Worm (Caenorhabditis elegans): ENCODE measurements around the gene Y54G2A.48.
A peak's percentile ranks its signal among the peaks of the same experiment; 100 is the strongest.

The Y54G2A.48 gene

ce11 chrIV:2803652-2804051 is 28.8 kb downstream of the Y54G2A.48 start, which contains the start of gene Y54G2A.32:
TSS of gene Y54G2A.32 (plus strand) at chrIV:2803952.
- no peak for TF ChIP-seq ccch-3 (GFP tag; optimal IDR thresholded peaks at IDR 0.05)
- TF ChIP-seq madf-10 (tag; optimal IDR thresholded peaks at IDR 0.05) = no peak
- no peak for TF ChIP-seq T07F8.4 (tag; optimal IDR thresholded peaks at IDR 0.05)
- TF ChIP-seq C06A6.2 (GFP tag; conservative IDR thresholded peaks at IDR 0.05) = no peak
- no peak for TF ChIP-seq nhr-80 (tag; optimal IDR thresholded peaks at IDR 0.05)
- no peak for TF ChIP-seq aptf-3 (GFP tag; IDR thresholded peaks at IDR 0.05)

DNA sequence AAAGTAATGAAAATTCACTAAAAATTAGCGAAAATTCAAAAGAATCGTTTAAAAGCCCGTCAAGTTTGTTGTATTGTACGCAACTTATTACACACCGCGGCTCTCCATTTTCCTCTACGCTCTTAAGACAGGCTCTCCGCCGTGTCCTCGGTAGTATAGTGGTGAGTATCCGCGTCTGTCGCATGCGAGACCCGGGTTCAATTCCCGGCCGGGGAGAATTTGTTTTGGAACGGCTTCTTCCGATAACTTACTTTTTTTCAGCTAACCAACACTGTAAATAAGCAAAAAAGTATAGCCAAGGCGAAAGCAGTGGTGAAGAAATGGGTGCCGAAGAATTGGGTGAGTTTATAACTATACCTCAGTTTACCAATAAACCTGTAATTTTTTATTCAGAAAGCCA is 30.3 kb downstream of the Y54G2A.48 start:
- no peak for TF ChIP-seq atf-7 (tag; optimal IDR thresholded peaks at IDR 0.05)
- TF ChIP-seq F10E7.11 (tag; optimal IDR thresholded peaks at IDR 0.05) = no peak
- no peak for TF ChIP-seq aptf-3 (GFP tag; IDR thresholded peaks at IDR 0.05)
- peak; percentile 70 for TF ChIP-seq zim-3 (tag; optimal IDR thresholded peaks at IDR 0.05)
- peak; percentile 29 for TF ChIP-seq F23B12.7 (tag; optimal IDR thresholded peaks at IDR 0.05; ENCODE audit: insufficient read depth)
- TF ChIP-seq F57A8.1 (GFP tag; optimal IDR thresholded peaks at IDR 0.05) = no peak
- peak; percentile 59; the same call in 1 of the 2 replicates for TF ChIP-seq dox-1 (GFP tag; IDR thresholded peaks at IDR 0.05)
- peak; percentile 61 for TF ChIP-seq ztf-18 (tag; optimal IDR thresholded peaks at IDR 0.05)
- TF ChIP-seq ekl-4 (GFP tag; IDR thresholded peaks at IDR 0.05) = no peak
- no peak for TF ChIP-seq lag-1 (GFP tag; IDR thresholded peaks at IDR 0.05)
- TF ChIP-seq mcd-1 (GFP tag; IDR thresholded peaks at IDR 0.05) = 0 out of 2 replicates have a peak, but pooled peaks have one; percentile 41
- no peak for TF ChIP-seq egl-18 (GFP tag; IDR thresholded peaks at IDR 0.05)
- TF ChIP-seq gei-17 (GFP tag; optimal IDR thresholded peaks at IDR 0.05) = no peak
- TF ChIP-seq rpc-1 (optimal IDR thresholded peaks at IDR 0.05) = peak; percentile 66
- peak; percentile 85 for TF ChIP-seq rpc-1 (tag; optimal IDR thresholded peaks at IDR 0.05)
- TF ChIP-seq lin-26 (GFP tag; IDR thresholded peaks at IDR 0.05) = peak; percentile 86
- no peak for TF ChIP-seq let-526 (GFP tag; IDR thresholded peaks at IDR 0.05)
- no peak for TF ChIP-seq cebp-2 (GFP tag; IDR thresholded peaks at IDR 0.05)
- no peak for TF ChIP-seq ama-1 (optimal IDR thresholded peaks at IDR 0.05)
- no peak for TF ChIP-seq ama-1 (GFP tag; optimal IDR thresholded peaks at IDR 0.05)
- TF ChIP-seq ztf-28 (GFP tag; IDR thresholded peaks at IDR 0.05) = peak; percentile 43; the same call in 1 of the 2 replicates
- TF ChIP-seq repo-1 (tag; optimal IDR thresholded peaks at IDR 0.05) = no peak
- peak; percentile 7 for TF ChIP-seq snpc-3.4 (tag; optimal IDR thresholded peaks at IDR 0.05)
- no peak for TF ChIP-seq let-607 (tag; optimal IDR thresholded peaks at IDR 0.05)
- no peak for TF ChIP-seq aptf-2 (GFP tag; conservative IDR thresholded peaks at IDR 0.05)
- TF ChIP-seq F57C9.4 (tag; optimal IDR thresholded peaks at IDR 0.05) = no peak
- TF ChIP-seq B0336.3 (GFP tag; IDR thresholded peaks at IDR 0.05) = no peak
- TF ChIP-seq Y56A3A.18 (GFP tag; IDR thresholded peaks at IDR 0.05) = no peak
- TF ChIP-seq pbrm-1 (GFP tag; IDR thresholded peaks at IDR 0.05) = 0 out of 2 replicates have a peak, but pooled peaks have one; percentile 39
- TF ChIP-seq C17E4.6 (GFP tag; IDR thresholded peaks at IDR 0.05) = no peak
- TF ChIP-seq madf-8 (GFP tag; conservative IDR thresholded peaks at IDR 0.05) = no peak
- TF ChIP-seq madf-10 (tag; optimal IDR thresholded peaks at IDR 0.05) = peak; percentile 33
- TF ChIP-seq snpc-4 (GFP tag; optimal IDR thresholded peaks at IDR 0.05) = peak; percentile 41
- peak in 1 of 4 experiments; percentile 39 for TF ChIP-seq snpc-4 (tag; optimal IDR thresholded peaks at IDR 0.05)
- TF ChIP-seq egl-44 (GFP tag; IDR thresholded peaks at IDR 0.05) = 0 out of 2 replicates have a peak, but pooled peaks have one; percentile 32
- TF ChIP-seq hmg-20 (GFP tag; IDR thresholded peaks at IDR 0.05) = peak; percentile 58; the same call in 1 of the 2 replicates
- TF ChIP-seq Y79H2A.3 (GFP tag; conservative IDR thresholded peaks at IDR 0.05) = no peak
- TF ChIP-seq cebp-1 (GFP tag; IDR thresholded peaks at IDR 0.05) = no peak
- peak; percentile 16 for TF ChIP-seq cebp-1 (tag; optimal IDR thresholded peaks at IDR 0.05)
- no peak for TF ChIP-seq rcor-1 (GFP tag; IDR thresholded peaks at IDR 0.05)
- no peak for TF ChIP-seq C06A6.2 (GFP tag; conservative IDR thresholded peaks at IDR 0.05)
- TF ChIP-seq D2030.7 (GFP tag; IDR thresholded peaks at IDR 0.05) = peak; percentile 52; the same call in 1 of the 2 replicates
- TF ChIP-seq ztf-25 (GFP tag; IDR thresholded peaks at IDR 0.05) = peak; percentile 87
- TF ChIP-seq F37B4.10 (GFP tag; IDR thresholded peaks at IDR 0.05) = no peak
- no peak for TF ChIP-seq F33H1.4 (GFP tag; IDR thresholded peaks at IDR 0.05)
